Worm (Caenorhabditis elegans) whole organism, L4 larva: Measurements from ENCODE around the gene Y15E3A.3.

Experiments
- F26F4.8 ChIP-seq: fragments of 200-800 bp; sonication (Bioruptor generic); conservative IDR thresholded peaks from 2 replicates; pipeline ENCODE4 v1.3.6; 2022; ENCODE audit warnings: missing genetic modification characterization, missing compliant biosample characterization
- F49E8.2 ChIP-seq: sonication (generic microtip); optimal IDR thresholded peaks from 2 replicates; lab custom pipeline; 2016; ENCODE audit warnings: missing compliant biosample characterization, mild to moderate bottlenecking, missing genetic modification characterization, borderline replicate concordance
- R02D3.7 ChIP-seq: fragments of 150-350 bp; sonication (generic microtip); optimal IDR thresholded peaks from 3 replicates; lab custom pipeline; 2014; ENCODE audit warnings: missing biosample characterization, missing genetic modification characterization
- T20F7.1 ChIP-seq: fragments of 200-800 bp; sonication (Bioruptor generic); optimal IDR thresholded peaks from 2 replicates; lab custom pipeline; 2018; ENCODE audit warnings: mild to moderate bottlenecking, missing genetic modification characterization, missing compliant biosample characterization
- T26A8.4 ChIP-seq: fragments of 200-800 bp; sonication (Bioruptor generic); IDR thresholded peaks from 2 replicates; pipeline ENCODE4 v1.3.6; 2022; ENCODE audit warnings: missing genetic modification characterization, missing compliant biosample characterization
- ZK546.5 ChIP-seq, 2 experiments: sonication (generic microtip); optimal IDR thresholded peaks; 2 replicates each; lab custom pipeline; 2017; ENCODE audit warnings: missing biosample characterization in 2 of 2, missing genetic modification characterization in 2 of 2
- aha-1 ChIP-seq: fragments of 150-350 bp; peaks from one replicate; lab custom pipeline; 2014; ENCODE audit warnings: missing biosample characterization, missing genetic modification characterization
- ceh-20 ChIP-seq: fragments of 200-800 bp; sonication (Bioruptor generic); IDR thresholded peaks from 2 replicates; pipeline ENCODE4 v1.3.6; 2022; ENCODE audit warnings: missing genetic modification reagents, missing genetic modification characterization, missing compliant biosample characterization
- ctbp-1 ChIP-seq: fragments of 200-800 bp; sonication (Bioruptor generic); IDR thresholded peaks from 2 replicates; pipeline ENCODE4 v1.3.6; 2022; ENCODE audit warnings: missing genetic modification reagents, missing genetic modification characterization, missing compliant biosample characterization
- daf-19 ChIP-seq: fragments of 200-800 bp; sonication (Bioruptor generic); conservative IDR thresholded peaks from 2 replicates; pipeline ENCODE4 v1.3.6; 2022; ENCODE audit warnings: missing genetic modification characterization, missing compliant biosample characterization
- egl-43 ChIP-seq: fragments of 200-800 bp; sonication (Bioruptor generic); IDR thresholded peaks from 2 replicates; pipeline ENCODE4 v1.3.6; 2022; ENCODE audit warnings: missing genetic modification reagents, missing genetic modification characterization, missing compliant biosample characterization
- hlh-11 ChIP-seq: fragments of 200-800 bp; sonication (Bioruptor generic); optimal IDR thresholded peaks from 2 replicates; lab custom pipeline; 2018; ENCODE audit warnings: mild to moderate bottlenecking, missing genetic modification characterization, missing compliant biosample characterization
- hlh-30 ChIP-seq: sonication (generic microtip); optimal IDR thresholded peaks from 2 replicates; lab custom pipeline; 2017; ENCODE audit warnings: antibody characterized with exemption, mild to moderate bottlenecking, missing genetic modification characterization, missing compliant biosample characterization; ENCODE audit not compliant: insufficient read depth
- lin-39 ChIP-seq: fragments of 150-350 bp; optimal IDR thresholded peaks from 2 replicates; lab custom pipeline; 2014; ENCODE audit warnings: missing biosample characterization, missing genetic modification reagents, missing genetic modification characterization
- mes-2 ChIP-seq: sonication (generic microtip); optimal IDR thresholded peaks from 2 replicates; lab custom pipeline; 2016; ENCODE audit warnings: missing genotype, mild to moderate bottlenecking, missing genetic modification characterization, missing compliant biosample characterization; ENCODE audit not compliant: poor library complexity, severe bottlenecking
- nhr-237 ChIP-seq: sonication (generic microtip); optimal IDR thresholded peaks from 2 replicates; lab custom pipeline; 2017; ENCODE audit warnings: missing biosample characterization, missing genetic modification characterization
- nhr-25 ChIP-seq: sonication (generic microtip); optimal IDR thresholded peaks from 2 replicates; lab custom pipeline; 2017; ENCODE audit warnings: missing genetic modification characterization, mild to moderate bottlenecking, missing compliant biosample characterization, antibody characterized with exemption, moderate library complexity, borderline replicate concordance; ENCODE audit not compliant: insufficient read depth
- pha-4 ChIP-seq, 2 experiments: fragments of 150-350 bp in 1 of 2; fragments of 200-800 bp in 1 of 2; sonication (Bioruptor generic) in 1 of 2; IDR thresholded peaks in 1 of 2; optimal IDR thresholded peaks in 1 of 2; 2 replicates each; pipeline versions ENCODE4 v1.3.6 to Lab custom; 2014 to 2022; ENCODE audit warnings: missing genetic modification characterization in 2 of 2, missing genetic modification reagents in 2 of 2, missing biosample characterization in 1 of 2, missing compliant biosample characterization in 1 of 2
- unc-130 ChIP-seq: sonication (generic microtip); optimal IDR thresholded peaks from 2 replicates; lab custom pipeline; 2016; ENCODE audit warnings: missing genetic modification reagents, missing genetic modification characterization, missing compliant biosample characterization
- zfp-3 ChIP-seq: fragments of 200-800 bp; sonication (Bioruptor generic); conservative IDR thresholded peaks from 2 replicates; pipeline ENCODE4 v1.3.6; 2022; ENCODE audit warnings: missing genetic modification reagents, missing genetic modification characterization, missing compliant biosample characterization
- zip-2 ChIP-seq: fragments of 150-350 bp; optimal IDR thresholded peaks from 2 replicates; lab custom pipeline; 2014; ENCODE audit warnings: missing biosample characterization, missing genetic modification characterization
- ztf-11 ChIP-seq: fragments of 150-350 bp; optimal IDR thresholded peaks from 2 replicates; lab custom pipeline; 2014; ENCODE audit warnings: missing biosample characterization, missing genetic modification characterization
- ztf-7 ChIP-seq: fragments of 150-350 bp; optimal IDR thresholded peaks from 2 replicates; lab custom pipeline; 2014; ENCODE audit warnings: missing biosample characterization, missing genetic modification characterization

Gene Y15E3A.3

ce11 chrX:15274079-15274478, 51.5 kb downstream of the Y15E3A.3 start (continued):
- TF ChIP-seq pha-4 (GFP tag; IDR thresholded peaks at IDR 0.05; lab: Robert Waterston, UW), result no peak; the same call in 1 of the 2 replicates
- TF ChIP-seq pha-4 (tag; optimal IDR thresholded peaks at IDR 0.05; lab: Kevin White, UChicago), result no peak
- TF ChIP-seq hlh-11 (tag; lab: Kevin White, UChicago), result peak; percentile 83
- no peak for TF ChIP-seq ztf-7 (tag; lab: Kevin White, UChicago)
- no peak for TF ChIP-seq T20F7.1 (GFP tag; lab: Kevin White, UChicago)
- no peak for TF ChIP-seq F49E8.2 (tag; lab: Kevin White, UChicago)
- TF ChIP-seq unc-130 (GFP tag; lab: Kevin White, UChicago), result no peak
- no peak for TF ChIP-seq ceh-20 (GFP tag; lab: Robert Waterston, UW)
- TF ChIP-seq hlh-30 (tag; lab: Kevin White, UChicago), result peak; percentile 91
- TF ChIP-seq zip-2 (tag; lab: Kevin White, UChicago), result no peak
- TF ChIP-seq lin-39 (tag; lab: Kevin White, UChicago), result no peak
- no peak for TF ChIP-seq ztf-11
- TF ChIP-seq ZK546.5 (tag; optimal IDR thresholded peaks at IDR 0.05; lab: Kevin White, UChicago), result no peak
- TF ChIP-seq T26A8.4 (GFP tag; lab: Robert Waterston, UW), result peak; percentile 18; the same call in 1 of the 2 replicates
- no peak for TF ChIP-seq R02D3.7
- no peak for TF ChIP-seq zfp-3 (GFP tag; lab: Robert Waterston, UW)
- TF ChIP-seq egl-43 (GFP tag; lab: Robert Waterston, UW), result no peak
- no peak for TF ChIP-seq ctbp-1 (GFP tag; lab: Robert Waterston, UW)
- no peak for TF ChIP-seq daf-19 (GFP tag; lab: Robert Waterston, UW)
- TF ChIP-seq F26F4.8 (GFP tag; lab: Robert Waterston, UW), result no peak
- peak; percentile 14 for TF ChIP-seq mes-2 (tag; lab: Kevin White, UChicago)

- TF ChIP-seq aha-1 (peak; percentile 54), nhr-237 (no peak), nhr-25 (tag; lab: Kevin White, UChicago) (peak; percentile 72)
Observed at ce11 chrX:15272925-15273324, 52.7 kb downstream of the Y15E3A.3 start.
